Worm (Caenorhabditis elegans): ENCODE results near the gene sur-7.

DNA sequence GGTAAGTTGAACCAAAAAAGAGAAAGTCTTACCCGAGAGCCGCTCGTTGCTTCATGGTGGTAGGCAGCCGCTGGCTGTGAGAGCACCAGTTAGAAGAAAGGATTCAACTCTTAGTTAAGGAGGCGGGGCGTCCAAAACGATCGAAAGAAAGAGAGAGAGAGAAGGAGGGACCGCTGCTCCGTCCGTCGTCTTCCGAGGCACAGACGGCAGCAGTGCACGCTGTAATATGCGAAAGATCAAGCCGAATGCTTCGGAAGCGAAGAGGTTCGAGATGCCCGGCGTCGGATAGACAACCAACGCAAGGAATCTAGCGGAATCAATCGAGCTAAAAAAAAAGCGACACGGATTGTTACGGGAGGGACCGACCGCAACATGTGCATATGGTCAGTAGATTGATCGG lies 12.9 kb downstream of the sur-7 start, which contains the start of gene let-2:
- TF ChIP-seq lin-13 (GFP tag; optimal IDR thresholded peaks at IDR 0.05) (no peak), egl-27 (tag; optimal IDR thresholded peaks at IDR 0.05) (no peak), ztf-11 (tag; optimal IDR thresholded peaks at IDR 0.05) (no peak), nhr-10 (tag; optimal IDR thresholded peaks at IDR 0.05) (no peak), nhr-12 (tag; optimal IDR thresholded peaks at IDR 0.05) (no peak), F13H6.1 (tag; optimal IDR thresholded peaks at IDR 0.05) (peak; percentile 53), snpc-4 (tag; optimal IDR thresholded peaks at IDR 0.05) (no peak), alr-1 (tag; optimal IDR thresholded peaks at IDR 0.05) (no peak), elt-3 (tag; optimal IDR thresholded peaks at IDR 0.05) (no peak), blmp-1 (tag; optimal IDR thresholded peaks at IDR 0.05; ENCODE audit: insufficient read depth) (no peak), skn-1 (tag; optimal IDR thresholded peaks at IDR 0.05) (no peak), fos-1 (tag; optimal IDR thresholded peaks at IDR 0.05) (no peak), nhr-77 (tag; optimal IDR thresholded peaks at IDR 0.05) (no peak)
